Fruit fly (Drosophila melanogaster): ENCODE measurements around the gene Las.
A peak's percentile ranks its signal among the peaks of the same experiment; 100 is the strongest.

Las gene

dm6 chr3L:20452813-20453682, 20.9 kb upstream of the Las start, which contains the start of gene CG5199 (continued):
- no peak for TF ChIP-seq CrebB (tag; optimal IDR thresholded peaks at IDR 0.05)
- no peak for TF ChIP-seq Gsc (GFP tag; IDR thresholded peaks at IDR 0.05)
- peak; percentile 41 for TF ChIP-seq cwo (GFP tag; optimal IDR thresholded peaks at IDR 0.05)
- TF ChIP-seq Sry-δ (GFP tag; optimal IDR thresholded peaks at IDR 0.05): peak; percentile 89
- peak; percentile 88 for TF ChIP-seq amos (GFP tag; IDR thresholded peaks at IDR 0.05; ENCODE audit: partially characterized antibody)
- no peak for TF ChIP-seq Adf1 (GFP tag; IDR thresholded peaks at IDR 0.05)
- peak; percentile 63 for TF ChIP-seq caup (GFP tag; optimal IDR thresholded peaks at IDR 0.05; ENCODE audit: severe bottlenecking)
- peak; percentile 43 for TF ChIP-seq psq (GFP tag; optimal IDR thresholded peaks at IDR 0.05)
- TF ChIP-seq z (GFP tag; IDR thresholded peaks at IDR 0.05): no peak
- no peak for TF ChIP-seq corto (GFP tag; optimal IDR thresholded peaks at IDR 0.05)
- no peak for TF ChIP-seq CG43689 (GFP tag; IDR thresholded peaks at IDR 0.05)
- TF ChIP-seq pzg (GFP tag; optimal IDR thresholded peaks at IDR 0.05): peak; percentile 41
- TF ChIP-seq GATAe (GFP tag; conservative IDR thresholded peaks at IDR 0.05): no peak
- peak; percentile 30 for TF ChIP-seq CG8290 (GFP tag; optimal IDR thresholded peaks at IDR 0.05)
- TF ChIP-seq CG8290 (tag; optimal IDR thresholded peaks at IDR 0.05): no peak
- no peak for TF ChIP-seq sd (tag; optimal IDR thresholded peaks at IDR 0.05)
- peak; percentile 90 for TF ChIP-seq CG17361 (GFP tag; IDR thresholded peaks at IDR 0.05)
- TF ChIP-seq CG17186 (GFP tag; optimal IDR thresholded peaks at IDR 0.05): peak; percentile 41
- peak; percentile 61 for TF ChIP-seq hbn (GFP tag; IDR thresholded peaks at IDR 0.05; ENCODE audit: partially characterized antibody)
- TF ChIP-seq Mes4 (GFP tag; optimal IDR thresholded peaks at IDR 0.05): no peak
- TF ChIP-seq Camta (GFP tag; optimal IDR thresholded peaks at IDR 0.05): peak; percentile 58
- no peak for TF ChIP-seq org-1 (GFP tag; optimal IDR thresholded peaks at IDR 0.05)
- TF ChIP-seq gsb (GFP tag; IDR thresholded peaks at IDR 0.05): peak; percentile 44; the same call in 1 of the 2 replicates
- no peak for TF ChIP-seq btn (GFP tag; optimal IDR thresholded peaks at IDR 0.05)
- peak; percentile 48 for TF ChIP-seq odd (GFP tag; optimal IDR thresholded peaks at IDR 0.05)
- TF ChIP-seq kay (GFP tag; optimal IDR thresholded peaks at IDR 0.05): no peak
- peak; percentile 39; the same call in 1 of the 3 replicates for TF ChIP-seq H15 (GFP tag; IDR thresholded peaks at IDR 0.05)
- peak; percentile 26 for TF ChIP-seq Spps (tag; optimal IDR thresholded peaks at IDR 0.05)
- TF ChIP-seq gce (GFP tag; IDR thresholded peaks at IDR 0.05): no peak
- no peak for TF ChIP-seq chn (GFP tag; optimal IDR thresholded peaks at IDR 0.05)
- peak; percentile 19 for TF ChIP-seq CG18476 (GFP tag; optimal IDR thresholded peaks at IDR 0.05)
- TF ChIP-seq ham (GFP tag; IDR thresholded peaks at IDR 0.05): no peak
- TF ChIP-seq CG12236 (GFP tag; optimal IDR thresholded peaks at IDR 0.05): no peak
- peak; percentile 79 for TF ChIP-seq CG9817 (tag; optimal IDR thresholded peaks at IDR 0.05)
- peak; percentile 50 for TF ChIP-seq CG12942 (GFP tag; optimal IDR thresholded peaks at IDR 0.05)
- peak; percentile 41 for TF ChIP-seq YL-1 (GFP tag; optimal IDR thresholded peaks at IDR 0.05)
- TF ChIP-seq HmgD (GFP tag; optimal IDR thresholded peaks at IDR 0.05): no peak
- TF ChIP-seq NC2β (GFP tag; optimal IDR thresholded peaks at IDR 0.05): no peak
- peak; percentile 49 for TF ChIP-seq gcm (GFP tag; optimal IDR thresholded peaks at IDR 0.05)
- peak; percentile 63 for TF ChIP-seq bigmax (GFP tag; optimal IDR thresholded peaks at IDR 0.05)
- no peak for TF ChIP-seq Awh (GFP tag; IDR thresholded peaks at IDR 0.05)
- no peak for TF ChIP-seq disco-r (GFP tag; optimal IDR thresholded peaks at IDR 0.05)
- TF ChIP-seq Rfx (GFP tag; IDR thresholded peaks at IDR 0.05): peak; percentile 67
- peak; percentile 55 for TF ChIP-seq CG1233 (GFP tag; optimal IDR thresholded peaks at IDR 0.05)
- TF ChIP-seq CG31365 (tag; optimal IDR thresholded peaks at IDR 0.05): no peak
- peak; percentile 61; the same call in 1 of the 2 replicates for TF ChIP-seq CG2129 (GFP tag; IDR thresholded peaks at IDR 0.05; ENCODE audit: partially characterized antibody)
- TF ChIP-seq Xbp1 (GFP tag; optimal IDR thresholded peaks at IDR 0.05): peak; percentile 64
- peak; percentile 12 to 53 for TF ChIP-seq dpn (GFP tag; optimal IDR thresholded peaks at IDR 0.05)
- TF ChIP-seq knrl (GFP tag; IDR thresholded peaks at IDR 0.05; ENCODE audit: partially characterized antibody): peak; percentile 80
- TF ChIP-seq CG4360 (GFP tag; IDR thresholded peaks at IDR 0.05): no peak

All from whole organism, embryonic.